Fruit fly (Drosophila melanogaster) whole organism, pupa: Measurements from ENCODE around the gene CG8960.

ENCODE experiments used
- CG15710 ChIP-seq: fragments of 200-800 bp; sonication (Bioruptor generic); optimal IDR thresholded peaks from 2 replicates; lab custom pipeline; 2018; ENCODE audit warnings: missing biosample characterization, mild to moderate bottlenecking, missing genetic modification characterization, moderate library complexity
- D1 ChIP-seq: fragments of 200-800 bp; sonication (Bioruptor generic); optimal IDR thresholded peaks from 2 replicates; lab custom pipeline; 2018; ENCODE audit warnings: missing biosample characterization, mild to moderate bottlenecking, missing genetic modification characterization, moderate library complexity
- Ets98B ChIP-seq: fragments of 200-800 bp; sonication (Bioruptor generic); IDR thresholded peaks from 2 replicates; pipeline ENCODE4 v1.3.6; 2022; ENCODE audit warnings: missing biosample characterization, missing genetic modification characterization

- TF ChIP-seq D1 (no peak), CG15710 (tag; lab: Kevin White, UChicago) (no peak), Ets98B (GFP tag; lab: Robert Waterston, UW) (no peak)
Observed at dm6 chr3L:2196713-2197112, at the start of gene CG8960.
